Fruit fly (Drosophila melanogaster) whole organism, prepupa: ENCODE data around the gene CG5116.
A peak's percentile ranks its signal among the peaks of the same experiment; 100 is the strongest.

Experiments used
- Blimp-1 ChIP-seq: fragments of 200-800 bp; sonication (Bioruptor generic); optimal IDR thresholded peaks from 3 replicates; lab custom pipeline; 2017; ENCODE audit warnings: missing biosample characterization, missing genetic modification characterization, mild to moderate bottlenecking, moderate library complexity, missing genetic modification reagents
- CG16779 ChIP-seq: fragments of 200-800 bp; sonication (Bioruptor generic); optimal IDR thresholded peaks from 3 replicates; lab custom pipeline; 2017; ENCODE audit warnings: missing biosample characterization, mild to moderate bottlenecking, missing genetic modification characterization
- CG3032 ChIP-seq: fragments of 200-800 bp; optimal IDR thresholded peaks from 2 replicates; lab custom pipeline; 2019; ENCODE audit warnings: missing biosample characterization, mild to moderate bottlenecking, missing genetic modification characterization, moderate library complexity
- CG3919 ChIP-seq: fragments of 200-800 bp; sonication (Bioruptor generic); optimal IDR thresholded peaks from 3 replicates; lab custom pipeline; 2016; ENCODE audit warnings: missing biosample characterization, missing genetic modification characterization
- CG6163 ChIP-seq: fragments of 200-800 bp; sonication (Bioruptor generic); IDR thresholded peaks from 3 replicates; pipeline ENCODE4 v1.3.6; 2022; ENCODE audit warnings: missing biosample characterization, missing genetic modification characterization
- CG6792 ChIP-seq: fragments of 200-800 bp; sonication (Bioruptor generic); optimal IDR thresholded peaks from 3 replicates; lab custom pipeline; 2016; ENCODE audit warnings: missing biosample characterization, missing genetic modification characterization
- CG6854 ChIP-seq: fragments of 200-800 bp; sonication (Bioruptor generic); optimal IDR thresholded peaks from 2 replicates; lab custom pipeline; 2017; ENCODE audit warnings: missing biosample characterization, mild to moderate bottlenecking, missing genetic modification characterization
- CG7368 ChIP-seq: fragments of 200-800 bp; sonication (Bioruptor generic); optimal IDR thresholded peaks from 3 replicates; lab custom pipeline; 2016; ENCODE audit warnings: missing biosample characterization, missing genetic modification characterization
- CG8632 ChIP-seq: fragments of 200-800 bp; sonication (Bioruptor generic); optimal IDR thresholded peaks from 3 replicates; lab custom pipeline; 2016; ENCODE audit warnings: missing biosample characterization, missing genetic modification characterization
- Eip93F ChIP-seq: fragments of 200-800 bp; sonication (Bioruptor generic); optimal IDR thresholded peaks from 2 replicates; lab custom pipeline; 2016; ENCODE audit warnings: missing biosample characterization, mild to moderate bottlenecking, missing genetic modification characterization
- Hr38 ChIP-seq: sonication (Bioruptor generic); optimal IDR thresholded peaks from 2 replicates; lab custom pipeline; 2016; ENCODE audit warnings: missing biosample characterization, missing genetic modification characterization
- Met ChIP-seq: fragments of 200-800 bp; sonication (Bioruptor generic); optimal IDR thresholded peaks from 3 replicates; lab custom pipeline; 2016; ENCODE audit warnings: missing biosample characterization, missing genetic modification characterization
- Smox ChIP-seq: fragments of 200-800 bp; sonication (Bioruptor generic); optimal IDR thresholded peaks from 3 replicates; lab custom pipeline; 2016; ENCODE audit warnings: missing biosample characterization, missing genetic modification characterization
- Sox15 ChIP-seq: fragments of 200-800 bp; sonication (Bioruptor generic); optimal IDR thresholded peaks from 3 replicates; lab custom pipeline; 2016; ENCODE audit warnings: missing biosample characterization, missing genetic modification characterization
- achi ChIP-seq: fragments of 200-800 bp; sonication (Bioruptor generic); optimal IDR thresholded peaks from 3 replicates; lab custom pipeline; 2016; ENCODE audit warnings: missing biosample characterization, missing genetic modification characterization
- acj6 ChIP-seq: fragments of 200-800 bp; sonication (Bioruptor generic); optimal IDR thresholded peaks from 3 replicates; lab custom pipeline; 2016; ENCODE audit warnings: missing biosample characterization, missing genetic modification characterization
- cyc ChIP-seq: fragments of 200-800 bp; sonication (Bioruptor generic); optimal IDR thresholded peaks from 3 replicates; lab custom pipeline; 2016; ENCODE audit warnings: missing biosample characterization, missing genetic modification characterization
- dac ChIP-seq: fragments of 200-800 bp; sonication (Bioruptor generic); optimal IDR thresholded peaks from 2 replicates; lab custom pipeline; 2017; ENCODE audit warnings: missing biosample characterization, mild to moderate bottlenecking, missing genetic modification characterization
- eg ChIP-seq: fragments of 200-800 bp; sonication (Bioruptor generic); IDR thresholded peaks from 3 replicates; pipeline ENCODE4 v1.3.6; 2022; ENCODE audit warnings: missing biosample characterization, missing genetic modification characterization
- esn ChIP-seq: fragments of 200-800 bp; sonication (Bioruptor generic); optimal IDR thresholded peaks from 2 replicates; lab custom pipeline; 2016; ENCODE audit warnings: missing biosample characterization, mild to moderate bottlenecking, missing genetic modification characterization, moderate library complexity
- fd59A ChIP-seq: fragments of 200-800 bp; sonication (Bioruptor generic); optimal IDR thresholded peaks from 2 replicates; lab custom pipeline; 2017; ENCODE audit warnings: missing biosample characterization, mild to moderate bottlenecking, missing genetic modification characterization, missing genetic modification reagents
- fd85E ChIP-seq: fragments of 200-800 bp; sonication (Bioruptor generic); optimal IDR thresholded peaks from 3 replicates; lab custom pipeline; 2016; ENCODE audit warnings: missing biosample characterization, missing genetic modification characterization
- fkh ChIP-seq: fragments of 200-800 bp; sonication (Bioruptor generic); optimal IDR thresholded peaks from 3 replicates; lab custom pipeline; 2017; ENCODE audit warnings: missing biosample characterization, mild to moderate bottlenecking, missing genetic modification characterization, moderate library complexity
- net ChIP-seq: fragments of 200-800 bp; sonication (Bioruptor generic); optimal IDR thresholded peaks from 3 replicates; lab custom pipeline; 2016; ENCODE audit warnings: missing biosample characterization, missing genetic modification characterization
- pdm3 ChIP-seq: fragments of 200-800 bp; sonication (Bioruptor generic); optimal IDR thresholded peaks from 3 replicates; lab custom pipeline; 2016; ENCODE audit warnings: missing biosample characterization, missing genetic modification characterization
- salr ChIP-seq, 2 experiments: fragments of 200-800 bp; sonication (Bioruptor generic); optimal IDR thresholded peaks; 3 replicates each; lab custom pipeline; 2016 to 2018; ENCODE audit warnings: missing biosample characterization in 2 of 2, missing genetic modification characterization in 2 of 2, mild to moderate bottlenecking in 1 of 2
- ss ChIP-seq, 2 experiments: fragments of 200-800 bp; sonication (Bioruptor generic); optimal IDR thresholded peaks; 2 replicates in 1 of 2; 3 replicates in 1 of 2; lab custom pipeline; 2017 to 2018; ENCODE audit warnings: mild to moderate bottlenecking in 2 of 2, missing biosample characterization in 2 of 2, missing genetic modification characterization in 2 of 2, moderate library complexity in 1 of 2

CG5116 gene

dm6 chr3R:25532406-25533225 lies 49.7 kb downstream of the CG5116 start (continued):
- no peak for TF ChIP-seq achi
- peak; percentile 24 for TF ChIP-seq CG8632 (GFP tag; lab: Kevin White, UChicago)
- TF ChIP-seq fd85E (GFP tag; lab: Kevin White, UChicago): no peak
- TF ChIP-seq esn (GFP tag; lab: Kevin White, UChicago): peak; percentile 47
- no peak for TF ChIP-seq ss (GFP tag; optimal IDR thresholded peaks at IDR 0.05; lab: Kevin White, UChicago)
- TF ChIP-seq Smox (GFP tag; lab: Kevin White, UChicago): peak; percentile 9
- TF ChIP-seq Blimp-1 (GFP tag; lab: Kevin White, UChicago): peak; percentile 90
- no peak for TF ChIP-seq net (GFP tag; lab: Kevin White, UChicago)
- TF ChIP-seq dac (GFP tag; lab: Kevin White, UChicago): no peak
- no peak for TF ChIP-seq Eip93F
- peak; percentile 32 for TF ChIP-seq acj6 (GFP tag; lab: Kevin White, UChicago)
- no peak for TF ChIP-seq CG16779
- TF ChIP-seq CG6854: no peak
- TF ChIP-seq CG7368: no peak
- TF ChIP-seq Hr38: no peak
- TF ChIP-seq pdm3 (GFP tag; lab: Kevin White, UChicago): no peak
- TF ChIP-seq salr (GFP tag; optimal IDR thresholded peaks at IDR 0.05; lab: Kevin White, UChicago): peak in 1 of 2 experiments; percentile 10
- no peak for TF ChIP-seq cyc (GFP tag; lab: Kevin White, UChicago)
- TF ChIP-seq Met (GFP tag; lab: Kevin White, UChicago): no peak
- no peak for TF ChIP-seq fkh (GFP tag; lab: Kevin White, UChicago)
- peak; percentile 47 for TF ChIP-seq CG3919 (GFP tag; lab: Kevin White, UChicago)
- no peak for TF ChIP-seq CG6792 (GFP tag; lab: Kevin White, UChicago)
- TF ChIP-seq CG3032: peak; percentile 47
- peak; percentile 47; the same call in 2 of the 3 replicates for TF ChIP-seq CG6163 (GFP tag; lab: Robert Waterston, UW)
- no peak for TF ChIP-seq fd59A
- TF ChIP-seq Sox15 (GFP tag; lab: Kevin White, UChicago): no peak
- TF ChIP-seq eg: peak; percentile 36; the same call in 2 of the 3 replicates
